Fruit fly (Drosophila melanogaster) Kc167 (cell line): Measurements from ENCODE around the gene MFS9.

ENCODE experiments used
- Sin3A ChIP-seq: fragments of >200 bp; optimal IDR thresholded peaks from 2 replicates; lab custom pipeline; 2018; ENCODE audit warnings: missing external identifiers
- insv ChIP-seq: fragments of >200 bp; optimal IDR thresholded peaks from 3 replicates; lab custom pipeline; 2018; ENCODE audit warnings: missing external identifiers

- no peak for TF ChIP-seq insv
- no peak for TF ChIP-seq Sin3A (lab: Kevin White, UChicago)
These were observed 37.0 kb upstream of the MFS9 start for dm6 chr3R:20549017-20549854.
